Worm (Caenorhabditis elegans): ENCODE measurements around the gene F47B7.2.

The F47B7.2 gene

ce11 chrX:3772405-3772804 is at the start of gene F47B7.2:
Gene F47B7.2 (plus strand): TSS chrX:3772762.
- TF ChIP-seq unc-62 (GFP tag; optimal IDR thresholded peaks at IDR 0.05), result no peak

DNA sequence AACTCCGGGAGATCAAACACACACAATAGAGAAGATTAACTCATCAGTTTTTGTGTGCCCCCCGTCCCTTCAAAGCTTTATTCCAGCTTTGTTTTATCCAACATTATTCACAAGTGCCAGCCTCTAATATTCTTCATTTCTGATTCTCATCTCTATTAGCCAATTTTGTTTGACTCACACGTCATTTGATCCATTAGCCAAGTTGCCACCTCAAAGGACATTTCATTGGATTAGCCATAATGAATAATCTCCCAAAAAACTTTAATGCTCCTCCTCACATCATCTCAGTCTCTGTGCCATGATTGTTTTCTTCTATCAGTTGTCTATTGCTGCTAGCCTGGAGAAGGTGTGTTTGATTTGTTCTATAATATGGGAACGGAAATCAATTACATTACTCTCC is 47.1 kb upstream of the F47B7.2 start:
- no peak for TF ChIP-seq unc-62 (GFP tag; optimal IDR thresholded peaks at IDR 0.05)

DNA sequence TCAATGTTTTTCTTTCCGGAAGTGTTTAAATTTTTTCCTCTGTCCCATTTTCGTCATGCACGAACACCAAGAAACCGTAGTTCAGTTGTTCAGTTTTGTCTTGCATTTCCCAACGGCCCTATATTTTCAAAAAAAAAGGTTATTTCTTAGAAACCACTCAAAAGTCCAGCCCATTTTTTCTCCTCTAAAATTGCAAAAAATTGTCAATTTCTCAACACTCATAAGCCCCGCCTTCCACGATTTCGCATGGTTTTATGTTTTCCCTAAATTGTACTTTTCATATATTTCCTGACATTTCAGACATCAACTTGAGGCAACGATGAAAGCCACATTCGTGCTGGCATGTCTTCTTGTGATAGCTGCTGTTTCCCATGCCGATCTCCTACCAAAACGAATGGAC is 45.3 kb upstream of the F47B7.2 start, which contains the start of gene nlp-1:
nlp-1 (plus strand) TSS at position 301 of the 400 bp plus-strand sequence.
- no peak for TF ChIP-seq unc-62 (GFP tag; optimal IDR thresholded peaks at IDR 0.05)

DNA sequence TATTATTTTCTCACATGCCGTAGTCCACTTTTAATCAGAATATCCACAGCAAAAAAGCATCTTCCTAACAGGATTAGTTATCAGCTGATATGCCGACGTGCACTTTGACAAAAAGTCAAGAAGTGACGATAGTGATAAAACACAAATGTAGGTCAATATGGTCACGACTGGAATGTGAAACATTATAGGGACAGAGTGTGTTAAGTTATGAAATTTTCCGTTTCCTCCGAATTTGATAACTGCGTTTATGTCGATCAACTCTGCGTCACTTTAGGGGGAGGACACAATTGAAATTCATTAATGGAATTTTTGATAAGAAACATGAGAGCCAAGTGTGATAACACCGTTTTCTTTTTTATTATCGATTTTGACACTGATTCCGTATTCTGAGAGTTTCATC is 43.6 kb upstream of the F47B7.2 start, which contains the start of gene aex-4:
aex-4 (plus strand) TSS at position 312 of the 400 bp plus-strand sequence.
- TF ChIP-seq unc-62 (GFP tag; optimal IDR thresholded peaks at IDR 0.05), result no peak

DNA sequence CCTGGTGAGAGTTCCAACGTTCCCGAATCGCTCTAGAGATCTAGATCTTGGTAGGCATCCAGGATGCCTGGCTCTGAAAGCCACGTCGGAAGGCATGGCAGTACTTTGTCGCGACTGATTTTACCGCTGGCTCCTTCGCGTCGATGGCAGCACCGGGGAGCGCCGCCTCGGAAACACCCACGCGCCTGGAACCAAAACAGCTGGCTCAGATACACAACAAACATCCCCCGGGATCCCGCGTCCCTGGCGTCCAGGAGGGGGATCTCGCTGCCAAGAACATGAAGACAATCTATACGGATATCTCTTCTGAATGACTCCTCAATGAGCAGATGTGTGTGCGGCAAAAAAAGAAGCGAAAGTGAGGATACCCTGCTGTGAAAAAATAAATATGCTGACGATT is 39.2 kb upstream of the F47B7.2 start:
- no peak for TF ChIP-seq unc-62 (GFP tag; optimal IDR thresholded peaks at IDR 0.05)

DNA sequence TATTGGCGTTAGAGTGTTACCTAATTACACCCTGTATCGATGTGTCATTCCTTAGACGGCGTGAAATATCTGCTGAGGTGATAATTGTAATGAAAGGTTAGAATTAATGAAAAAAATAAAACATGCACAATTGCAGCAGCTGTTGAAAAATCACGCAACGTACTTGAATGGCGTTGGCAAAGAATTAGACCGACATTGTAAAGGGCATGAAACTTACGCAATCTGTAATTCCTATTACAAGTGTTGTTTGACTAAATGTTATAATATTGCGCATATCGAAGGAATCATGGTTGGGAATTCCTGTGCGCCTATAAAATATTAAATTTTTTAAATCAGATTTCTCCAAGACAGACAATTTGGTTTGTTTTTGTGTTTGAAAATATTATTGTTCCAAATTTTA is 38.8 kb upstream of the F47B7.2 start, which contains the start of gene tag-18:
tag-18 (minus strand) TSS at position 305 of the 400 bp plus-strand sequence.
- TF ChIP-seq unc-62 (GFP tag; optimal IDR thresholded peaks at IDR 0.05), result no peak

DNA sequence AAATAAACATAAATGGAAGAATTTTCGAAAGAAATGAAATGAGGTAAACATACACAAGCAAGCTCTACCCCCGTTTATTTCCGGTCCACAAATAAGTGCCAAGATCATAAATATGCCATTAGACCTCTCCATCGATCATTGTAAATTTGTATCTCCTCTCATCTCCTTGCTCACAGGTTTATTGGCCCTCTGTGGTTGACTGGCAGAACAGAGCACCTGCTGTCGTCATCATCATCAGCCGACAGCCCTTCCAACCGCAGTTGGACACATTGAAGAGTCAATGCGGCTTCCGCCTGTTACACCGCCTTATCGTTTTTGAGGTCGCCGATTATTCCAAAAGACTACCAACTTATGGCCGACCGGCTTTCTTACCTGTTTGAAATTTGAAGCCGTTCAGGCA is 33.9 kb upstream of the F47B7.2 start:
- TF ChIP-seq unc-62 (GFP tag; optimal IDR thresholded peaks at IDR 0.05), result no peak

DNA sequence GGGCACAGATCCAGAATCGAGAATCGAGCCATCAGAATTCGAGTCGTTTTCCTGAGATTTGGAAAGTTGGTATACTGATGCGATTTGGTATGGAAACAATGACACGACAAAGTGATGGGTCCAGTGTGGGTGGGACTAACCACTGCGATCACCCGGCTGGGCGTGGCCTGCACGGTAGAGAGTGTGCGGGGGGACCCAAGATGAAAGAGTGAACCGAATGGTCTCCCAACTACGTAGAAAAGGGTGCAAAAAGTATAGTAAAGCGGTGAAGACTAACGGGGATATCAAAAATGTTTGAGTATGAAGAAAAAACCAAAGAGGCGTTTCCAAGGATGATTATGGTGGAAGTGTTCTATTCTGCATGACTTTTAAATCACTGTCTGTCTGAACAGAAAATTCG is 30.3 kb upstream of the F47B7.2 start, which contains the start of gene fkh-2:
fkh-2 (minus strand) TSS at position 101 of the 400 bp plus-strand sequence.
- no peak for TF ChIP-seq unc-62 (GFP tag; optimal IDR thresholded peaks at IDR 0.05)

- TF ChIP-seq unc-62 (GFP tag; optimal IDR thresholded peaks at IDR 0.05), result no peak
These were observed 29.4 kb upstream of the F47B7.2 start for ce11 chrX:3743190-3743589.

- no peak for TF ChIP-seq unc-62 (GFP tag; optimal IDR thresholded peaks at IDR 0.05)
These were observed 21.2 kb upstream of the F47B7.2 start for ce11 chrX:3751370-3751769.

ce11 chrX:3752443-3752842 is 20.1 kb upstream of the F47B7.2 start:
- TF ChIP-seq unc-62 (GFP tag; optimal IDR thresholded peaks at IDR 0.05), result no peak

DNA sequence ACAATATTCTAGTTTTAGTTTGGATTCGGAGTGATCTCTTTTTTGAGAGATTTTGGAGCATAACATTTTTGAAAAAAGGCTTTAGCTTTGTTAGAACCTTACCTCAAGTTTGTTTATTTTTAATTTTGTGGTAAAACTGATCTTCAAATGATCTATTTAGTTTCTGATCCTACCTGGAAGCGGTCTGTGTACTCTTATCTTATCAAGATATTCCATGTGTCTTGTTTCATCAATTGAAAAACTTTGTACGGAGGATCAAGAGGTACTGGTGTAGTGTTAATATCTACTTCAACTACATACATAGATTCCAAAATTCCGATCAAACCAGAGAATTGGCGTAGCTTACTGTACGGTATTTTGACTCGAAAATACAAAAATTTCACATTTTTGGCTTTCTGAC is 16.8 kb upstream of the F47B7.2 start:
- no peak for TF ChIP-seq unc-62 (GFP tag; optimal IDR thresholded peaks at IDR 0.05)

DNA sequence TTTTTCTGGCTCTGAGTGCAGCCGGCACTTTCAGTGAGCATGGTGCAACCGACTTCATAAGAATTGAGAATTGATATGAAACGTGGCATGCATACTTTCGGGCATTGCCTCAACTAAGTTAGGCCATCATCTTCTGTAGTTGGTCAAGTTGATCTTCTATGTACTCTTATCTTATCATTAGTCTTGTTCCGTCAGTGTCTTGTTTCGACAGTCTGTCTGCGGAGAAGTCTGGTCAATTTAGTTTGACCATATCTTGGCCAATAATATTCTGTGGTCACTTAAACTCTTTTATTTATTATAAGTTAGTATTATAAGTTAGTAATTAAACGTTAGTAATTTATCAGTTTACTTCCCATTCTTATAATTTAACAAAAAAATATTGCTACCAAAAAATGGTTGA is 16.3 kb upstream of the F47B7.2 start:
- no peak for TF ChIP-seq unc-62 (GFP tag; optimal IDR thresholded peaks at IDR 0.05)

DNA sequence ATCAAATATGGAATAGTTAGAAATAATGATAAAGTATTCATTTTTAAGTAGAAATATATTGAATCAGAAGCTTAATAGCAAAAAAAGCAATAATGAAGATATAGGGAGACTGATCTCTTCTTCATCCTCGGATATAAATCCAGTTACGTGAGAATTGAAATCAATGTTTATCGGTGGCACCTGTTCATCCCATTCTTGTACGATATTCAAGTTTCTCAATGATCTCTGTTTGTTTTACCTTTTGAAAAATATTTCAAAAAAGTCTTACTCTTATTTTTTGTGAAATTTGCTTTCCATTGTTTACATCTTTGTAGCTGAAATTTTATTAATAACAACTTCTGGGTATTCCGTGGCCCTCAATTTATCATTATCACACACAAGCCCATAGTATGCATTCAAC is 14.2 kb upstream of the F47B7.2 start, which contains the start of gene T14G12.12:
T14G12.12 (minus strand) TSS at position 101 of the 400 bp plus-strand sequence.
- no peak for TF ChIP-seq unc-62 (GFP tag; optimal IDR thresholded peaks at IDR 0.05)

DNA sequence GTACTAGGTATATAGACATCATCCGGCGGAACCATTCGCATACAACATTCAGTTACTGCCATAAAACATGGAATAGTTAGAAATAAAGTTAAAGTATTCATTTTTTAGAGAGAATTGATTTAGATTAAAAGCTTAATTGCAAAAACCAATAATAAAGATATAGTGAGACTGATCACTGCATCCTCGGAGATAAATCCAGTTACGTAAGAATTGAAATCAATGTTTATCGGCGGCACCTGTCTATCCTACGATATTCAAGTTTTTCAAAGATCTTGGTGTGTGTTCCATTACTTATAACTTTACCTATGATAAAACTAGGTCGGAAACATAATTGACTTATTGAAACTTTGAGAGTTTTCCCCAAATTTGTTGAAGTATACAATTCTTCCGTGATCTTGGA is 13.2 kb upstream of the F47B7.2 start, which contains the start of gene T14G12.6:
T14G12.6 (minus strand) TSS at position 101 of the 400 bp plus-strand sequence.
- TF ChIP-seq unc-62 (GFP tag; optimal IDR thresholded peaks at IDR 0.05), result no peak

DNA sequence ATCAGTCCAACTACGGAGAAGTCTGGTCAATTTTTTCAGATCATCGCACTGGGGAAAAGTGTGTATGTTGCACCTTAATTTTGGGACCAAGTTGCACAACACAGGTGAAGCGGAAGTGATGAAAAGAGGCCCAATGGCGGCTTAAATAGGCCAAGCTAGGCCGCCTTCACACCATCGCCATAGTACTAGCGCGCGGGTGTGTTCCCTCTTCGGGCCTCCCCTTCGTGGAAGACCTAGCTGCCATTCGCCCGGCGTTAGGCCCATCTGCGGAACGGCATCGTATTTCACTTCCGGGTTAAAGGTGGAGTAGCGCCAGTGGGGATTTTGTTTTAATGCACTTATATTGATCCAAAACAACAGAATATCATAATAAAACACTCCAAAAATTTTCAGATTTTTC is 12.7 kb upstream of the F47B7.2 start:
- no peak for TF ChIP-seq unc-62 (GFP tag; optimal IDR thresholded peaks at IDR 0.05)

- TF ChIP-seq unc-62 (GFP tag; optimal IDR thresholded peaks at IDR 0.05), result no peak
These were observed 10.2 kb upstream of the F47B7.2 start, which contains the start of gene T14G12.11 for ce11 chrX:3762410-3762809. Gene T14G12.11 (minus strand): TSS chrX:3762547.

DNA sequence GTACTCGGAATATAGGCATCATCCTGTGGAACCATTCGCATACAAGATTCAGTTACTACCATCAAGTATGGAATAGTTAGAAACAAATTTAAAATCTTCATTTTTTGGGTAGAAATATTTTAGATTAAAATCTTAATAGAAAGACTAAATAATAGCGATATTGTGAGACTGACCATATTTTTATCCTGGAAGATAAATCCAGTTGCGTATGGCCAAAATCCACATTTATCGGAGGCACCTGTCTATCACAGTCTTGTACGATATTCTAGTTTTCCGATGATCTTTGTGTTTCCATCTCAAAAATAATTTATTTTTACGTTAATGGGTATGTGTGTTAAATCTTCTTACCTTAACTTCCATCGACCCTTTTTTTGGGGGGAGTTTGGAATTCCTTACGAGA is 8.3 kb upstream of the F47B7.2 start, which contains the start of gene F47B7.3:
F47B7.3 (minus strand) TSS at position 101 of the 400 bp plus-strand sequence.
- no peak for TF ChIP-seq unc-62 (GFP tag; optimal IDR thresholded peaks at IDR 0.05)
